Fruit fly (Drosophila melanogaster): Measurements from ENCODE around the gene Fur2.

The Fur2 gene

DNA sequence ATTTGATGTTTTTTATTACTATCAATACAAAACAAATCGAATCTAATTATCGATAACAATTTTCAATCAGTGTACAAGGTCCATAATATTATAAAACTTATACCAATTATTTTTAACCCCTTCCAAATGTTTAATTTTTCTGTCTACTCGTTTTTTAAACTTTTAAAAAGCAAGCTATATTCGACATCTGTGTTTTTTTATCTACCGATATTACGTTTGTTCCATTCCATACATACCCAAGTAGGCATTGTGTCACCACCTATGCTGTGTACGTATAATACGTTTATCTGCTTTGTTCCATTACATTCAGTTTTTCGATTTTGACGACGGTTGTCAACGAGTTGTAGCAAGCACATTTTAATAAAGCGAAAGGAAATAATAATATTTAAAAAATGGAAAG is 11.6 kb upstream of the Fur2 start, which contains the start of gene nonA:
TSS of gene nonA (plus strand) at position 264 of the 400 bp plus-strand sequence.
- TF ChIP-seq rn (GFP tag; IDR thresholded peaks at IDR 0.05) (no peak), Pif1B (GFP tag; optimal IDR thresholded peaks at IDR 0.05) (peak; percentile 20), Pif1A (GFP tag; optimal IDR thresholded peaks at IDR 0.05) (peak; percentile 3), D1 (tag; optimal IDR thresholded peaks at IDR 0.05) (no peak)

DNA sequence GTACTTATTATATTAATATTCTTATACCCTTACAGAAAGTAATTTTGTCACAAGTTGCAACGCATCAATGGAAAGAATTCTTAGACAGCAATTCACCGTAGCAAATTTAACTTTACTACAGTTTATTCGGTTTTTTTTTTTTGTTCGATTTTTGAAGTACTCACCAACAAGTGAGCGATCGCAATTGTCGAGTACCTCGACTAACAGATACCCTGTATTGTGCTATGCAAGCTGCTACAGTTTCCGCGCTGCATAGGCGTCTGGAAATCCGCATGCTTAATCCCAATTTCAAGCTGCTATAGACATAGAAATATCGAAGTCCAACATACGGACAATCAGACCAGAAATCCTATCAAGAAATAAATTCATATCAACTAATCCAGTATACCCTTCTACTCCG is 4.3 kb upstream of the Fur2 start:
- no peak for TF ChIP-seq CG10348 (GFP tag; IDR thresholded peaks at IDR 0.05)

DNA sequence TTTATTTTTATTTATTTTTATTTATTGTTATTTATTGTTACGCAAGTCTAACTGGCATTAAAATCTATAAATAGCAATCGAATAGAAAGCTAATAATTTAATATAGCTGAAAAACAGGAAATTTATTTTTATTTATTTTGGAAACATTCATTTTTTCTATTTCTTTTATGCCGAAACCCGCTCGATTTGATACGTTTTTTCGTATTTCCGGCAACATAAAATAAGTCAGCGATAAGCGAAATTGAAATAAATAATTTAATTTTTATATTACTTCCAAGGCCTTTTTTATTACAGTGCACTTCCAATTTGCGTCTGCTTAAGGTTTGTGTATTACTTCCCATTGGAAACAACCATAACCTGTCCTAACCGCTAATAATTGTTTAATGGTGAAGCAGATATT is 963 bp upstream of the Fur2 start:
- TF ChIP-seq CG15710 (tag; optimal IDR thresholded peaks at IDR 0.05) (no peak), CG9948 (tag; optimal IDR thresholded peaks at IDR 0.05) (no peak), CG8301 (tag; optimal IDR thresholded peaks at IDR 0.05) (no peak), Pif1B (GFP tag; optimal IDR thresholded peaks at IDR 0.05) (peak; percentile 14), CG8159 (tag; optimal IDR thresholded peaks at IDR 0.05) (no peak), EcR (GFP tag; optimal IDR thresholded peaks at IDR 0.05) (no peak), Snoo (tag; optimal IDR thresholded peaks at IDR 0.05) (no peak), CG32121 (GFP tag; IDR thresholded peaks at IDR 0.05) (no peak), fd96Ca (GFP tag; IDR thresholded peaks at IDR 0.05) (no peak), CG10348 (GFP tag; IDR thresholded peaks at IDR 0.05) (no peak), rn (GFP tag; IDR thresholded peaks at IDR 0.05) (no peak), CG12605 (GFP tag; IDR thresholded peaks at IDR 0.05) (no peak), Pif1A (GFP tag; optimal IDR thresholded peaks at IDR 0.05) (no peak), gl (tag; optimal IDR thresholded peaks at IDR 0.05) (no peak), CG13204 (GFP tag; optimal IDR thresholded peaks at IDR 0.05) (no peak), CG17806 (tag; optimal IDR thresholded peaks at IDR 0.05) (peak; percentile 28), CG34367 (tag; optimal IDR thresholded peaks at IDR 0.05) (no peak), D1 (tag; optimal IDR thresholded peaks at IDR 0.05) (peak; percentile 51), Ets98B (GFP tag; IDR thresholded peaks at IDR 0.05) (no peak), CG4496 (GFP tag; IDR thresholded peaks at IDR 0.05) (no peak), CG14655 (GFP tag; optimal IDR thresholded peaks at IDR 0.05) (no peak)

DNA sequence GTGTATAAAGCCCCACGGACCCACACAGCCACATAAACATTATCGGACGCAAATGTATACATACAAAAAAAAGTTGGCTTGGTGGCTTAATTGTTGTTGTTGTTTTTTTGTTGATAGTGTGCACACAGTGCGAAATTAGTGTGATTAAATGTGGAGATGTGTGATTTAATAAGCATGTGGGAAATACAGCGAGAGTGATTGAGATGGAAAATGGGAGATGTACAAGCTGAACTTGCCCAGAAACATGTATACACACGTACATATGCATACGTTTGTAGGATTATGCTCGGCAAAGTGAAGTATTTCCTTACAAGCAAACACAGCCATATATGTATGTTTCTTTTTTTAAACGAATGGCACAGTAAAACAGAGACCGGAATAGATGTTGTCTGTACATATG is 655 bp downstream of the Fur2 start:
- TF ChIP-seq fd96Ca (GFP tag; IDR thresholded peaks at IDR 0.05) (no peak), rn (GFP tag; IDR thresholded peaks at IDR 0.05) (no peak), CG32121 (GFP tag; IDR thresholded peaks at IDR 0.05) (peak; percentile 37; the same call in 1 of the 2 replicates), CG8301 (tag; optimal IDR thresholded peaks at IDR 0.05) (no peak), CG17806 (tag; optimal IDR thresholded peaks at IDR 0.05) (peak; percentile 25), CG9948 (tag; optimal IDR thresholded peaks at IDR 0.05) (peak; percentile 3), CG12605 (GFP tag; IDR thresholded peaks at IDR 0.05) (peak; percentile 67), CG15710 (tag; optimal IDR thresholded peaks at IDR 0.05) (peak; percentile 24), CG10348 (GFP tag; IDR thresholded peaks at IDR 0.05) (no peak), gl (tag; optimal IDR thresholded peaks at IDR 0.05) (no peak), Ets98B (GFP tag; IDR thresholded peaks at IDR 0.05) (peak; percentile 75), CG34367 (tag; optimal IDR thresholded peaks at IDR 0.05) (peak; percentile 39), CG13204 (GFP tag; optimal IDR thresholded peaks at IDR 0.05) (no peak), Pif1B (GFP tag; optimal IDR thresholded peaks at IDR 0.05) (peak; percentile 39), D1 (tag; optimal IDR thresholded peaks at IDR 0.05) (no peak), CG14655 (GFP tag; optimal IDR thresholded peaks at IDR 0.05) (no peak), CG8159 (tag; optimal IDR thresholded peaks at IDR 0.05) (no peak), Pif1A (GFP tag; optimal IDR thresholded peaks at IDR 0.05) (no peak), EcR (GFP tag; optimal IDR thresholded peaks at IDR 0.05) (no peak), CG4496 (GFP tag; IDR thresholded peaks at IDR 0.05) (peak; percentile 71; the same call in 2 of the 3 replicates), Snoo (tag; optimal IDR thresholded peaks at IDR 0.05) (no peak)

DNA sequence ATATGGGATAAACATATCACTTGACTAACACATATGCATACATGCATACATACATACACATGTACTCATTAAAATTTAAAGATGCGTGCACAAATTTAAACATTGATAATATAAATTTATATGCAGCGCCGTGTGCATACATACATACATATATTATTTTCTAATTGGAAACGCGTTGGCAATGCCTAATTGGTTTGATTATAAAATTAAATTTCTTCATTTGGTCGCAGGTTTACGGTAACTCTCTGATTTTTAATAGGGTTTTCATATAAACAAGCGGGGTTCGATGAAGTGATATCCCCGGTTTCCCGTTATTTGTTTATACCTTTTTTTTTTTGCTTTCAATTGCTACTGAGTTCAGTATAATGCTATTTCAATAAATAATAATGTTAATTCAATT is 1.2 kb downstream of the Fur2 start:
- no peak for TF ChIP-seq Snoo (tag; optimal IDR thresholded peaks at IDR 0.05)
- TF ChIP-seq gl (tag; optimal IDR thresholded peaks at IDR 0.05): no peak
- no peak for TF ChIP-seq CG10348 (GFP tag; IDR thresholded peaks at IDR 0.05)
- TF ChIP-seq CG8301 (tag; optimal IDR thresholded peaks at IDR 0.05): no peak
- no peak for TF ChIP-seq fd96Ca (GFP tag; IDR thresholded peaks at IDR 0.05)
- no peak for TF ChIP-seq D1 (tag; optimal IDR thresholded peaks at IDR 0.05)
- TF ChIP-seq CG32121 (GFP tag; IDR thresholded peaks at IDR 0.05): no peak
- no peak for TF ChIP-seq EcR (GFP tag; optimal IDR thresholded peaks at IDR 0.05)
- no peak for TF ChIP-seq CG4496 (GFP tag; IDR thresholded peaks at IDR 0.05)
- no peak for TF ChIP-seq CG9948 (tag; optimal IDR thresholded peaks at IDR 0.05)
- TF ChIP-seq CG15710 (tag; optimal IDR thresholded peaks at IDR 0.05): no peak
- no peak for TF ChIP-seq CG8159 (tag; optimal IDR thresholded peaks at IDR 0.05)
- no peak for TF ChIP-seq CG34367 (tag; optimal IDR thresholded peaks at IDR 0.05)
- TF ChIP-seq Pif1B (GFP tag; optimal IDR thresholded peaks at IDR 0.05): no peak
- TF ChIP-seq Ets98B (GFP tag; IDR thresholded peaks at IDR 0.05): no peak
- no peak for TF ChIP-seq Pif1A (GFP tag; optimal IDR thresholded peaks at IDR 0.05)
- no peak for TF ChIP-seq CG12605 (GFP tag; IDR thresholded peaks at IDR 0.05)

DNA sequence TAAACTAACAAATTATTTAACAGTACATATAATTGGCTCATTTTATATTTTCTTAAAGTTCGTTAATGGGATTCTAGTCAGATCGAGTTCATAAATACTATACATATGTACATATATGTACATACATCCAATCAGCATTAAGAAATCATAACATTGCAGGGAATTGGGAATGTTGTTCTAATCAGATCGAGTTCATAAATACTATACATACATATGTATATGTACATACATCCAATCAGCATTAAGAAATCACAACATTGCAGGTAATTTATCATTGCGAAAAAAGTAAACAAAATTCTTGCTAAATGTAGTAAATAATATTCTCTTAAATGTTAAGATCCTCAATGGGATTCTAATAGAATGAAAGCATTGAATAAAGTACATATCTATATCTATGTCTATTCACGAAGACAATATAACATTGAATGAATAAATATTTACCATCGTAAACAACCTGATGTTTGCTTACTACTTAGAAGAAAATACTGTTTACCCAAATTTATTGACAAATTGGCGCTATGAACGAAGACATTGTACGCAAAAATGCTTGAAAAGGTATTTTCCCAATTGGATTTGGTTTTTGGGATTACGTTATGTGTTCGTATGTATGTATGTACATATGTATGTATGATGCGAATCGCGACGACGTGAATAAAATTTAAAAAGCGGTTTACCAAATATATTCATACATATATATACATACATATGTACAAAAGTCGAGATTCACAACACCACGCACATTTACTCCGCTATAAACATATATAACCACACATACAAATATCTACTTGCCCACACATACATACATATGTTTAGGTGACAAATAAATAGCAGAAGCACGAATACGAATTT is 11.0 kb downstream of the Fur2 start:
- TF ChIP-seq Pif1B (GFP tag; optimal IDR thresholded peaks at IDR 0.05): no peak
- no peak for TF ChIP-seq CG10348 (GFP tag; IDR thresholded peaks at IDR 0.05)
- TF ChIP-seq CG15710 (tag; optimal IDR thresholded peaks at IDR 0.05): no peak
- no peak for TF ChIP-seq Snoo (tag; optimal IDR thresholded peaks at IDR 0.05)
- TF ChIP-seq CG4496 (GFP tag; IDR thresholded peaks at IDR 0.05): no peak
- TF ChIP-seq rn (GFP tag; IDR thresholded peaks at IDR 0.05): no peak
- no peak for TF ChIP-seq CG8159 (tag; optimal IDR thresholded peaks at IDR 0.05)
- TF ChIP-seq CG13204 (GFP tag; optimal IDR thresholded peaks at IDR 0.05): no peak

All from whole organism, pupa.